Worm (Caenorhabditis elegans): ENCODE measurements around the gene Y71H2AR.2.

Y71H2AR.2 gene

ce11 chrIII:2841856-2842373, 1.2 kb upstream of the Y71H2AR.2 start, which contains the start of gene H34I24.2:
H34I24.2 (plus strand) TSS chrIII:2842044.
- TF ChIP-seq nhr-28 (tag; optimal IDR thresholded peaks at IDR 0.05) (peak; percentile 21), attf-4 (tag; optimal IDR thresholded peaks at IDR 0.05) (no peak), unc-39 (tag; optimal IDR thresholded peaks at IDR 0.05) (no peak), daf-16 (GFP tag; optimal IDR thresholded peaks at IDR 0.05) (no peak), daf-16 (tag; optimal IDR thresholded peaks at IDR 0.05) (no peak), hif-1 (tag; optimal IDR thresholded peaks at IDR 0.05) (no peak), nhr-6 (tag; optimal IDR thresholded peaks at IDR 0.05) (no peak), mxl-2 (GFP tag; conservative IDR thresholded peaks at IDR 0.05) (no peak), ceh-20 (GFP tag; IDR thresholded peaks at IDR 0.05) (peak; percentile 46; the same call in 1 of the 2 replicates), ceh-44 (GFP tag; IDR thresholded peaks at IDR 0.05) (no peak), fos-1 (tag; optimal IDR thresholded peaks at IDR 0.05) (no peak), unc-62 (GFP tag; optimal IDR thresholded peaks at IDR 0.05 in 1 of 2) (peak in 1 of 2 experiments; percentile 66), unc-62 (tag; optimal IDR thresholded peaks at IDR 0.05) (no peak), pqm-1 (tag; optimal IDR thresholded peaks at IDR 0.05) (peak; percentile 92), aha-1 (tag) (peak; percentile 63), php-3 (GFP tag; IDR thresholded peaks at IDR 0.05) (0 out of 2 replicates have a peak, but pooled peaks have one; percentile 14), zag-1 (tag; optimal IDR thresholded peaks at IDR 0.05) (no peak), hlh-11 (tag; optimal IDR thresholded peaks at IDR 0.05) (peak; percentile 5)

ce11 chrIII:2836742-2837416, 3.8 kb downstream of the Y71H2AR.2 start:
- TF ChIP-seq F44E2.7 (GFP tag; IDR thresholded peaks at IDR 0.05) (peak; percentile 39; the same call in 1 of the 2 replicates), ceh-28 (tag; optimal IDR thresholded peaks at IDR 0.05) (peak; percentile 81)

ce11 chrIII:2836339-2836738, 4.4 kb downstream of the Y71H2AR.2 start, which contains the start of gene josd-1:
josd-1 (plus strand) TSS chrIII:2836639.
- no peak for TF ChIP-seq D1046.2 (GFP tag; IDR thresholded peaks at IDR 0.05)
- TF ChIP-seq dmd-8 (GFP tag; IDR thresholded peaks at IDR 0.05) = no peak
- no peak for TF ChIP-seq ztf-11 (tag; optimal IDR thresholded peaks at IDR 0.05)
- TF ChIP-seq snpc-1.2 (GFP tag; IDR thresholded peaks at IDR 0.05) = no peak
- TF ChIP-seq daf-16 (GFP tag; optimal IDR thresholded peaks at IDR 0.05) = no peak
- no peak for TF ChIP-seq daf-16 (tag; optimal IDR thresholded peaks at IDR 0.05)
- no peak for TF ChIP-seq lin-29 (GFP tag; IDR thresholded peaks at IDR 0.05)
- no peak for TF ChIP-seq tag-97 (GFP tag; IDR thresholded peaks at IDR 0.05)
- no peak for TF ChIP-seq ceh-20 (GFP tag; IDR thresholded peaks at IDR 0.05)
- TF ChIP-seq lim-7 (GFP tag; IDR thresholded peaks at IDR 0.05) = no peak
- no peak for TF ChIP-seq zip-2 (tag; optimal IDR thresholded peaks at IDR 0.05)
- TF ChIP-seq fkh-10 (GFP tag; optimal IDR thresholded peaks at IDR 0.05) = no peak
- TF ChIP-seq ZK337.2 (GFP tag; IDR thresholded peaks at IDR 0.05) = no peak
- no peak for TF ChIP-seq daf-8 (GFP tag; IDR thresholded peaks at IDR 0.05)
- no peak for TF ChIP-seq aly-2 (tag; optimal IDR thresholded peaks at IDR 0.05)

- TF ChIP-seq F44E2.7 (GFP tag; IDR thresholded peaks at IDR 0.05) (no peak), nhr-11 (tag; optimal IDR thresholded peaks at IDR 0.05) (no peak), ceh-28 (tag; optimal IDR thresholded peaks at IDR 0.05) (peak; percentile 82), dmd-8 (GFP tag; IDR thresholded peaks at IDR 0.05) (no peak), F10B5.3 (tag; optimal IDR thresholded peaks at IDR 0.05) (no peak), zag-1 (tag; optimal IDR thresholded peaks at IDR 0.05) (no peak)
Observed at ce11 chrIII:2834998-2835397, 5.7 kb downstream of the Y71H2AR.2 start.

- TF ChIP-seq F26F4.8 (GFP tag; conservative IDR thresholded peaks at IDR 0.05) (no peak), tra-1 (GFP tag; IDR thresholded peaks at IDR 0.05) (no peak), F44E2.7 (GFP tag; IDR thresholded peaks at IDR 0.05) (no peak), T20F7.1 (GFP tag; optimal IDR thresholded peaks at IDR 0.05) (no peak), ceh-44 (GFP tag; IDR thresholded peaks at IDR 0.05) (no peak), ctbp-1 (GFP tag; IDR thresholded peaks at IDR 0.05) (no peak), zfp-3 (GFP tag; conservative IDR thresholded peaks at IDR 0.05) (no peak), snpc-1.2 (GFP tag; IDR thresholded peaks at IDR 0.05) (no peak), egl-27 (tag; optimal IDR thresholded peaks at IDR 0.05) (no peak), pha-4 (GFP tag; IDR thresholded peaks at IDR 0.05) (no peak), pha-4 (tag; optimal IDR thresholded peaks at IDR 0.05) (no peak), nhr-6 (tag; optimal IDR thresholded peaks at IDR 0.05) (no peak), lin-29 (GFP tag; IDR thresholded peaks at IDR 0.05) (no peak), mdt-29 (GFP tag; IDR thresholded peaks at IDR 0.05) (no peak), ZK337.2 (GFP tag; IDR thresholded peaks at IDR 0.05) (no peak)
Observed at ce11 chrIII:2834363-2834762, 6.4 kb downstream of the Y71H2AR.2 start, which contains the start of gene txdc-17. txdc-17 (plus strand) TSS chrIII:2834663.

All from whole organism, L4 larva.